Worm (Caenorhabditis elegans) whole organism, L3 larva: Measurements from ENCODE around the gene btb-2.

ENCODE experiments used
- aly-2 ChIP-seq: fragments of 150-350 bp; optimal IDR thresholded peaks from 2 replicates; lab custom pipeline; 2014; ENCODE audit warnings: missing biosample characterization, missing genetic modification characterization
- ama-1 ChIP-seq: fragments of 150-350 bp; optimal IDR thresholded peaks from 2 replicates; lab custom pipeline; 2018
- ceh-9 ChIP-seq: sonication (generic microtip); optimal IDR thresholded peaks from 2 replicates; lab custom pipeline; 2018; ENCODE audit warnings: missing biosample characterization, missing genetic modification characterization
- egl-27 ChIP-seq: sonication (generic microtip); optimal IDR thresholded peaks from 4 replicates; lab custom pipeline; 2017; ENCODE audit warnings: missing biosample characterization, missing genetic modification reagents, missing genetic modification characterization
- egl-5 ChIP-seq: fragments of 150-350 bp; optimal IDR thresholded peaks from 2 replicates; lab custom pipeline; 2017; ENCODE audit warnings: missing biosample characterization, missing genetic modification reagents, missing genetic modification characterization, inconsistent platforms
- elt-1 ChIP-seq: fragments of 150-350 bp; optimal IDR thresholded peaks from 2 replicates; lab custom pipeline; 2014; ENCODE audit warnings: missing biosample characterization, missing genetic modification characterization
- elt-2 ChIP-seq: sonication (generic microtip); optimal IDR thresholded peaks from 2 replicates; lab custom pipeline; 2016; ENCODE audit warnings: missing genetic modification reagents, mild to moderate bottlenecking, missing genetic modification characterization, missing compliant biosample characterization
- elt-3 ChIP-seq, 3 experiments: fragments of 150-350 bp in 1 of 3; sonication (generic microtip) in 2 of 3; optimal IDR thresholded peaks; 2 replicates in 2 of 3; 4 replicates in 1 of 3; lab custom pipeline; 2014 to 2017; ENCODE audit warnings: missing biosample characterization in 3 of 3, missing genetic modification characterization in 3 of 3
- fkh-10 ChIP-seq: sonication (generic microtip); optimal IDR thresholded peaks from 2 replicates; lab custom pipeline; 2017; ENCODE audit warnings: missing biosample characterization, missing genetic modification reagents, missing genetic modification characterization
- fkh-2 ChIP-seq: fragments of 150-350 bp; optimal IDR thresholded peaks from 2 replicates; lab custom pipeline; 2014; ENCODE audit warnings: missing biosample characterization, missing genetic modification reagents, missing genetic modification characterization
- fos-1 ChIP-seq: fragments of 150-350 bp; optimal IDR thresholded peaks from 2 replicates; lab custom pipeline; 2014; ENCODE audit warnings: missing biosample characterization, missing genetic modification characterization
- hmg-11 ChIP-seq: sonication (generic microtip); optimal IDR thresholded peaks from 2 replicates; lab custom pipeline; 2016; ENCODE audit warnings: missing genetic modification characterization, missing compliant biosample characterization
- jun-1 ChIP-seq: fragments of 150-350 bp; optimal IDR thresholded peaks from 2 replicates; lab custom pipeline; 2014; ENCODE audit warnings: missing biosample characterization, missing genetic modification reagents, missing genetic modification characterization
- lin-15B ChIP-seq: fragments of 150-350 bp; optimal IDR thresholded peaks from 2 replicates; lab custom pipeline; 2014; ENCODE audit warnings: missing biosample characterization, missing genetic modification characterization
- lin-39 ChIP-seq: fragments of 150-350 bp; optimal IDR thresholded peaks from 2 replicates; lab custom pipeline; 2018; ENCODE audit warnings: missing biosample characterization, missing genetic modification reagents, missing genetic modification characterization
- lsy-12 ChIP-seq: sonication (generic microtip); optimal IDR thresholded peaks from 2 replicates; lab custom pipeline; 2016; ENCODE audit warnings: mild to moderate bottlenecking, missing genetic modification characterization, missing compliant biosample characterization
- mml-1 ChIP-seq: fragments of 150-350 bp; sonication (generic microtip); optimal IDR thresholded peaks from 3 replicates; lab custom pipeline; 2014; ENCODE audit warnings: missing biosample characterization, missing genetic modification characterization
- nhr-12 ChIP-seq: fragments of 150-350 bp; optimal IDR thresholded peaks from 2 replicates; lab custom pipeline; 2014; ENCODE audit warnings: missing biosample characterization, missing genetic modification characterization
- nhr-23 ChIP-seq: fragments of 150-350 bp; optimal IDR thresholded peaks from 2 replicates; lab custom pipeline; 2014; ENCODE audit warnings: missing biosample characterization, missing genetic modification reagents, missing genetic modification characterization
- nhr-237 ChIP-seq: fragments of 150-350 bp; optimal IDR thresholded peaks from 2 replicates; lab custom pipeline; 2014; ENCODE audit warnings: missing biosample characterization, missing genetic modification characterization
- nhr-25 ChIP-seq: sonication (generic microtip); optimal IDR thresholded peaks from 2 replicates; lab custom pipeline; 2017; ENCODE audit warnings: missing biosample characterization, missing genetic modification characterization
- nhr-43 ChIP-seq: sonication (generic microtip); optimal IDR thresholded peaks from 2 replicates; lab custom pipeline; 2016; ENCODE audit warnings: mild to moderate bottlenecking, missing genetic modification characterization, missing compliant biosample characterization; ENCODE audit not compliant: poor library complexity, severe bottlenecking
- nhr-77 ChIP-seq: fragments of 150-350 bp; optimal IDR thresholded peaks from 2 replicates; lab custom pipeline; 2014; ENCODE audit warnings: missing biosample characterization, missing genetic modification characterization
- pqm-1 ChIP-seq: fragments of 150-350 bp; optimal IDR thresholded peaks from 2 replicates; lab custom pipeline; 2017; ENCODE audit warnings: missing biosample characterization, missing genetic modification characterization, inconsistent platforms
- sea-2 ChIP-seq: fragments of 150-350 bp; sonication (generic microtip); optimal IDR thresholded peaks from 4 replicates; lab custom pipeline; 2014; ENCODE audit warnings: missing biosample characterization, missing genetic modification reagents, missing genetic modification characterization
- tbx-2 ChIP-seq: sonication (generic microtip); optimal IDR thresholded peaks from 2 replicates; lab custom pipeline; 2016; ENCODE audit warnings: mild to moderate bottlenecking, missing genetic modification characterization, missing compliant biosample characterization
- unc-39 ChIP-seq: sonication (generic microtip); optimal IDR thresholded peaks from 4 replicates; lab custom pipeline; 2017; ENCODE audit warnings: missing biosample characterization, missing genetic modification characterization
- zag-1 ChIP-seq: fragments of 150-350 bp; optimal IDR thresholded peaks from 2 replicates; lab custom pipeline; 2014; ENCODE audit warnings: missing biosample characterization, missing genetic modification characterization
- ztf-11 ChIP-seq: fragments of 150-350 bp; optimal IDR thresholded peaks from 2 replicates; lab custom pipeline; 2014; ENCODE audit warnings: missing biosample characterization, missing genetic modification characterization
- ztf-4 ChIP-seq: fragments of 150-350 bp; optimal IDR thresholded peaks from 2 replicates; lab custom pipeline; 2014; ENCODE audit warnings: missing biosample characterization, missing genetic modification characterization

btb-2 gene

DNA sequence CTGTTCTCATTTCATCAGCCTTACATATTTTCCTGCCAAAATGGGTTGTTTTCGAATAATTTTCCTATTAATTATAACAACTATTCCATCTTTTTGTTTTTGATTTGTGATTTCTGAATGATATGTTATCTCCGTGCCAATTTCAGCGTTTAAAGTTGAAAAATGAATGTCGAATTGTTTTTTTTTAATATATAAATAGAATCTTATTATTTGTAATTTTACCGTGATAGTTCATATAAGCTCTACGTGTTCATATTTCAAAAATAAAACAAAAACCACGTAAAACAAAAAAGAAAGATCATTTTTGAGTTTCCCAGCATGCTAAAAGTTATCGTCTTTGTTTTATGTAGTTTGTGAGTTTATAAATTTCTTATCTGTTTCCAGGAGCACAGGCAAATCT, 42.0 kb downstream of the btb-2 start, which contains the start of gene K06A1.2:
Gene K06A1.2, plus strand, starts transcription at position 301 of the 400 bp plus-strand sequence.
- TF ChIP-seq ama-1 (lab: Kevin White, UChicago) (no peak), elt-2 (tag; lab: Kevin White, UChicago) (no peak), nhr-43 (tag; lab: Kevin White, UChicago) (no peak), nhr-237 (tag; lab: Kevin White, UChicago) (no peak)

DNA sequence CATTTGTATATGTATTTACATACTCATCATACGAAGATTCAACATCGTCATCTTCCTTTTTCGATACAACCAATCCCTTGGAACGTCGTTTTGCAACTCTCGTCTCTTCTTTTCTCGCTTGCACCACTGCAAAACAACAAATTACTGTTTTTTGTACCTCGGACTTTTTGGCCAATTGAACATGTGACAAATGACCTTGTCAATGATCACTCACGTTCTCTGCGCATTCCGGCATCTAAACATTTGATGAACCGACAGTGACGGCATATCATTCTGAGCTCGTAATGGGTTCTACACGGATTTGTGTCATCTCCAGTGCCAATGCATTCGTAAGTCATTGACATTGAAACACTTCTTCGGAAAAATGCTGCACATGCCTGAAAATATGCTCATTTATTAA, 46.4 kb downstream of the btb-2 start:
- TF ChIP-seq aly-2 (tag; lab: Kevin White, UChicago), result no peak
- peak; percentile 29 for TF ChIP-seq nhr-25 (tag; lab: Kevin White, UChicago)
- peak; percentile 15 for TF ChIP-seq nhr-23 (tag; lab: Kevin White, UChicago)

DNA sequence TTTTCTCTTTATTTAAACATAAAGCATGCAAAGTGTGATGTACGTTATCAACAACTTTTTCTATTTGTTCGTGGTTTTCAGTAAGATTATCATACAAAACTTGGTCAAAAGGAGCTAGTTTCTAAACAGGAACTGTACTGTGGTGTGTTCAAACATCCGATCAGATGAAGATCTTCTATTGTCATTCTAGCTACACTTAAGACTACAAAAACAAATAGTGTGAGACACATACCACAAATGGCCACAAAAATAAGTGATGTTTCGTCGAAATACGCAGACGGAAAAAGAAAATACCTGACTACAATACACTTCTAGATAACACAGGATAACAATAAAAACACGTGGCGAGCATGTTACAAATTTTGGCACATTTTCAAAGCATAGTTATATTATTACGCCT, 46.9 kb downstream of the btb-2 start:
- no peak for TF ChIP-seq tbx-2 (tag; lab: Kevin White, UChicago)
- no peak for TF ChIP-seq sea-2 (GFP tag; lab: Kevin White, UChicago)
- TF ChIP-seq lsy-12 (tag; lab: Kevin White, UChicago), result no peak
- TF ChIP-seq jun-1 (tag; lab: Kevin White, UChicago), result no peak
- TF ChIP-seq unc-39, result no peak
- TF ChIP-seq elt-3 (tag; optimal IDR thresholded peaks at IDR 0.05; lab: Kevin White, UChicago), result no peak
- TF ChIP-seq nhr-43 (tag; lab: Kevin White, UChicago), result no peak
- no peak for TF ChIP-seq nhr-237 (tag; lab: Kevin White, UChicago)
- no peak for TF ChIP-seq ztf-4 (tag; lab: Kevin White, UChicago)
- TF ChIP-seq fkh-10, result no peak
- TF ChIP-seq mml-1 (tag; lab: Kevin White, UChicago), result no peak
- TF ChIP-seq zag-1 (tag; lab: Kevin White, UChicago), result no peak
- no peak for TF ChIP-seq ztf-11
- peak; percentile 52 for TF ChIP-seq nhr-25 (tag; lab: Kevin White, UChicago)
- TF ChIP-seq lin-15B (tag; lab: Kevin White, UChicago), result no peak
- TF ChIP-seq egl-5, result no peak
- TF ChIP-seq elt-2 (tag; lab: Kevin White, UChicago), result peak; percentile 53
- no peak for TF ChIP-seq nhr-12
- no peak for TF ChIP-seq fkh-2
- no peak for TF ChIP-seq ama-1 (lab: Kevin White, UChicago)
- no peak for TF ChIP-seq egl-27
- no peak for TF ChIP-seq elt-1 (tag; lab: Kevin White, UChicago)
- TF ChIP-seq ceh-9 (tag; lab: Kevin White, UChicago), result no peak
- TF ChIP-seq hmg-11 (tag; lab: Kevin White, UChicago), result no peak
- no peak for TF ChIP-seq fos-1 (tag; lab: Kevin White, UChicago)
- TF ChIP-seq nhr-77 (tag; lab: Kevin White, UChicago), result no peak
- peak; percentile 9 for TF ChIP-seq pqm-1 (tag; lab: Kevin White, UChicago)
- no peak for TF ChIP-seq lin-39 (tag; lab: Kevin White, UChicago)
- peak; percentile 14 for TF ChIP-seq nhr-23 (tag; lab: Kevin White, UChicago)

DNA sequence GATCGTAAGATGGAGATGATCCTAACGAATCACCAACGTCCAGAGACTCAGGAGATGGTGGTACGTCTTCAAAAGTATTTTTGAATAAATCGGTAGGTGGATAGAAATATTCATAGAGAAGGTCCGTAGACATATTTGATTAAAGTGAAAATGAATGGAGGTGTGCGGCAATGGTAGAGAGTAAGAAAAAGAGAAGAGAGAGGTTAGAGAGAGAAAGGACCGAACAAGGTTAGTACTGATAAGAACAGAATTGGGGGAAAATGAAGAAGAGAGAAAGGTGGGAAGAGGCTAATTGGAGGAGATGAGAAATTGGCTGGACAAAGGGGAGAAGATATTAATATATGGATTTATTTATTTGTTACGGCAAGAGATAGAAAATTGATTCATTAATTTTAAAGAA, 47.9 kb downstream of the btb-2 start, which contains the start of gene nhr-22:
Gene nhr-22, minus strand, starts transcription at position 137 of the 400 bp plus-strand sequence.
- TF ChIP-seq lsy-12 (tag; lab: Kevin White, UChicago) (no peak), elt-2 (tag; lab: Kevin White, UChicago) (peak; percentile 37)
